Fruit fly (Drosophila melanogaster) whole organism, pupa: ENCODE results near the gene CG32199.

Source experiments
- CG10348 ChIP-seq: fragments of 200-800 bp; sonication (Bioruptor generic); IDR thresholded peaks from 2 replicates; pipeline ENCODE4 v1.3.6; 2022; ENCODE audit warnings: missing biosample characterization, missing genetic modification characterization
- CG15710 ChIP-seq: fragments of 200-800 bp; sonication (Bioruptor generic); optimal IDR thresholded peaks from 2 replicates; lab custom pipeline; 2018; ENCODE audit warnings: missing biosample characterization, mild to moderate bottlenecking, missing genetic modification characterization, moderate library complexity
- CG17806 ChIP-seq: fragments of 200-800 bp; sonication (Bioruptor generic); optimal IDR thresholded peaks from 2 replicates; lab custom pipeline; 2018; ENCODE audit warnings: missing biosample characterization, mild to moderate bottlenecking, missing genetic modification characterization, moderate library complexity
- CG9948 ChIP-seq: fragments of 200-800 bp; sonication (Bioruptor generic); optimal IDR thresholded peaks from 2 replicates; lab custom pipeline; 2018; ENCODE audit warnings: missing biosample characterization, mild to moderate bottlenecking, missing genetic modification characterization, moderate library complexity
- D1 ChIP-seq: fragments of 200-800 bp; sonication (Bioruptor generic); optimal IDR thresholded peaks from 2 replicates; lab custom pipeline; 2018; ENCODE audit warnings: missing biosample characterization, mild to moderate bottlenecking, missing genetic modification characterization, moderate library complexity
- EcR ChIP-seq: fragments of 200-800 bp; sonication (Bioruptor generic); optimal IDR thresholded peaks from 3 replicates; lab custom pipeline; 2019; ENCODE audit warnings: missing biosample characterization, missing genetic modification characterization, mild to moderate bottlenecking, moderate library complexity, missing genetic modification reagents
- Ets98B ChIP-seq: fragments of 200-800 bp; sonication (Bioruptor generic); IDR thresholded peaks from 2 replicates; pipeline ENCODE4 v1.3.6; 2022; ENCODE audit warnings: missing biosample characterization, missing genetic modification characterization
- fd96Ca ChIP-seq: fragments of 200-800 bp; sonication (Bioruptor generic); IDR thresholded peaks from 3 replicates; pipeline ENCODE4 v1.3.6; 2022; ENCODE audit warnings: missing biosample characterization, missing genetic modification characterization
- gl ChIP-seq: fragments of 200-800 bp; sonication (Bioruptor generic); optimal IDR thresholded peaks from 2 replicates; lab custom pipeline; 2018; ENCODE audit warnings: missing biosample characterization, mild to moderate bottlenecking, missing genetic modification characterization
- rn ChIP-seq: fragments of 200-800 bp; sonication (Bioruptor generic); IDR thresholded peaks from 2 replicates; pipeline ENCODE4 v1.3.6; 2022; ENCODE audit warnings: missing biosample characterization, missing genetic modification characterization

DNA sequence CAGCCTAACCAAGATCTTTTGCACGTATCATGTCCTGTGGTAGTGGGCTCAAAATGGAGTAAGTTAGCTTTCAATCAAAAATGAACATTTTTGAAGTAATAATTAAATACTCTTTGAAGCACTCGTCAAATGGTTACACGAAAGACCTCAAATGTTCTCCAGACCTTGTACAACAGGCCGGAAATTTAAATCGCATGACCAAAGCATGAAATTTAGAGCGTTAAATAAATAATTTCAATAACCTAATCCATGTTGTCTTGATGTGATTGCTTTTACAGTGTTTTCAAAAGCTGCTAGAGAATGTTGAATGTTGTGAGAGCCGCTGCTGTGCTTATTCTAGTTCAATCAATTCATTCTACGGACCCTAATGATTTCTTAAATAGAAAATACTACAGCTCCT lies 6.5 kb upstream of the CG32199 start, which contains the start of gene CG18233:
- TF ChIP-seq fd96Ca (GFP tag; lab: Robert Waterston, UW) = no peak
- no peak for TF ChIP-seq D1 (tag; lab: Kevin White, UChicago)
- TF ChIP-seq CG17806 = no peak
- TF ChIP-seq Ets98B = no peak
- no peak for TF ChIP-seq rn
- no peak for TF ChIP-seq CG15710 (tag; lab: Kevin White, UChicago)
- no peak for TF ChIP-seq gl (tag; lab: Kevin White, UChicago)
- no peak for TF ChIP-seq CG9948
- no peak for TF ChIP-seq EcR (GFP tag; lab: Kevin White, UChicago)
- TF ChIP-seq CG10348 (GFP tag; lab: Robert Waterston, UW) = no peak
